Worm (Caenorhabditis elegans) whole organism, L4/young adult: ENCODE measurements around the gene F22E12.3.

Experiments
- W03F9.2 ChIP-seq: fragments of 150-350 bp; optimal IDR thresholded peaks from 2 replicates; lab custom pipeline; 2014; ENCODE audit warnings: missing biosample characterization, missing genetic modification characterization
- dao-5 ChIP-seq: sonication (generic microtip); optimal IDR thresholded peaks from 2 replicates; lab custom pipeline; 2016; ENCODE audit warnings: missing genotype, missing genetic modification characterization, moderate library complexity, missing compliant biosample characterization
- him-1 ChIP-seq: sonication (generic microtip); optimal IDR thresholded peaks from 2 replicates; lab custom pipeline; 2016; ENCODE audit warnings: missing genotype, missing genetic modification reagents, missing genetic modification characterization, missing compliant biosample characterization

DNA sequence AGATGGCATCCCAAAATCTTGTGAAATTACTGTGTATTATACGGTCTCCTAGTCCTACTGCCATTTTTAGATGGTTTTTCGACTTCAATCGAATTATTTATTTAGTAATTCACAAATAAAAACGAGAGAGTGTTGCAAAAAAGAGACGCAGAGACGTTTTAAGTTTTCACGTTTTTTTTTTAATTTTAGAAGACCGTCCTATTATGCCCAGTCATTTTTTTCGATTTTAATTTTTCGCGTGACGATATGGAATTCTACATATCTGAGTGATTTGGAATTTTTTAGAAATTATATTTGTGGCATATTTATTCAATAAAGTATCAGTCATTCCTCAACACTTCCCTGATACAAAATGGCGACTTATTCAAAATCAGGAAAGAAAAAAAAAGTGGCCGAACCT lies 33.6 kb upstream of the F22E12.3 start, which contains the start of gene C35A5.4:
- TF ChIP-seq him-1 (tag; lab: Kevin White, UChicago) (no peak), dao-5 (no peak), W03F9.2 (tag; lab: Kevin White, UChicago) (no peak)
